Worm (Caenorhabditis elegans) whole organism, young adult: Measurements from ENCODE around the gene Y48G9A.6.

ENCODE experiments used
- B0019.2 ChIP-seq: fragments of 200-800 bp; sonication (Bioruptor generic); conservative IDR thresholded peaks from 2 replicates; pipeline ENCODE4 v1.3.6; 2022; ENCODE audit warnings: missing genetic modification reagents, missing genetic modification characterization, missing compliant biosample characterization
- B0035.1 ChIP-seq: sonication (generic microtip); optimal IDR thresholded peaks from 2 replicates; lab custom pipeline; 2016; ENCODE audit warnings: missing genetic modification characterization, mild to moderate bottlenecking, missing compliant biosample characterization, missing genotype, missing genetic modification reagents
- B0336.3 ChIP-seq: fragments of 200-800 bp; sonication (Bioruptor generic); IDR thresholded peaks from 2 replicates; pipeline ENCODE4 v1.3.6; 2022; ENCODE audit warnings: missing genetic modification characterization, missing compliant biosample characterization
- C06A6.2 ChIP-seq: fragments of 200-800 bp; sonication (Bioruptor generic); conservative IDR thresholded peaks from 2 replicates; pipeline ENCODE4 v1.3.6; 2022; ENCODE audit warnings: missing genetic modification characterization, missing compliant biosample characterization
- F37B4.10 ChIP-seq: fragments of 200-800 bp; sonication (Bioruptor generic); IDR thresholded peaks from 2 replicates; pipeline ENCODE4 v1.3.6; 2022; ENCODE audit warnings: missing genetic modification characterization, missing compliant biosample characterization
- F55B11.4 ChIP-seq: sonication (generic microtip); optimal IDR thresholded peaks from 2 replicates; lab custom pipeline; 2016; ENCODE audit warnings: missing compliant biosample characterization, missing genetic modification characterization, borderline replicate concordance; ENCODE audit not compliant: insufficient read depth
- F57C9.4 ChIP-seq: sonication (generic microtip); optimal IDR thresholded peaks from 2 replicates; lab custom pipeline; 2017; ENCODE audit warnings: mild to moderate bottlenecking, missing genetic modification characterization, missing compliant biosample characterization
- T26A5.8 ChIP-seq: sonication (generic microtip); optimal IDR thresholded peaks from 2 replicates; lab custom pipeline; 2016; ENCODE audit warnings: missing genetic modification characterization, missing compliant biosample characterization
- Y53G8AR.9 ChIP-seq: fragments of 200-800 bp; sonication (Bioruptor generic); conservative IDR thresholded peaks from 2 replicates; pipeline ENCODE4 v1.3.6; 2022; ENCODE audit warnings: missing genetic modification reagents, missing genetic modification characterization, missing compliant biosample characterization
- Y56A3A.18 ChIP-seq: fragments of 200-800 bp; sonication (Bioruptor generic); IDR thresholded peaks from 2 replicates; pipeline ENCODE4 v1.3.6; 2022; ENCODE audit warnings: missing genetic modification reagents, missing genetic modification characterization, missing compliant biosample characterization
- Y67H2A.10 ChIP-seq: fragments of 200-800 bp; sonication (Bioruptor generic); conservative IDR thresholded peaks from 2 replicates; pipeline ENCODE4 v1.3.6; 2022; ENCODE audit warnings: missing genetic modification reagents, missing genetic modification characterization, missing compliant biosample characterization
- Y79H2A.3 ChIP-seq: fragments of 200-800 bp; sonication (Bioruptor generic); conservative IDR thresholded peaks from 2 replicates; pipeline ENCODE4 v1.3.6; 2022; ENCODE audit warnings: missing genetic modification reagents, missing genetic modification characterization, missing compliant biosample characterization
- ZK185.1 ChIP-seq: sonication (generic microtip); optimal IDR thresholded peaks from 2 replicates; lab custom pipeline; 2016; ENCODE audit warnings: mild to moderate bottlenecking, missing genetic modification characterization, missing compliant biosample characterization; ENCODE audit not compliant: poor library complexity, severe bottlenecking
- akir-1 ChIP-seq: fragments of 200-800 bp; sonication (Bioruptor generic); optimal IDR thresholded peaks from 2 replicates; lab custom pipeline; 2018; ENCODE audit warnings: mild to moderate bottlenecking, missing genetic modification characterization, moderate library complexity, missing compliant biosample characterization
- aptf-3 ChIP-seq: fragments of 200-800 bp; sonication (Bioruptor generic); IDR thresholded peaks from 2 replicates; pipeline ENCODE4 v1.3.6; 2022; ENCODE audit warnings: missing genetic modification characterization, missing compliant biosample characterization
- atf-7 ChIP-seq: sonication (generic microtip); optimal IDR thresholded peaks from 2 replicates; lab custom pipeline; 2017; ENCODE audit warnings: mild to moderate bottlenecking, missing genetic modification characterization, missing compliant biosample characterization
- attf-3 ChIP-seq: fragments of 200-800 bp; sonication (Bioruptor generic); conservative IDR thresholded peaks from 2 replicates; pipeline ENCODE4 v1.3.6; 2022; ENCODE audit warnings: missing genetic modification reagents, missing genetic modification characterization, missing compliant biosample characterization
- attf-5 ChIP-seq: fragments of 200-800 bp; sonication (Bioruptor generic); optimal IDR thresholded peaks from 2 replicates; lab custom pipeline; 2018; ENCODE audit warnings: mild to moderate bottlenecking, missing genetic modification characterization, missing compliant biosample characterization
- cebp-2 ChIP-seq: fragments of 200-800 bp; sonication (Bioruptor generic); IDR thresholded peaks from 2 replicates; pipeline ENCODE4 v1.3.6; 2022; ENCODE audit warnings: missing genetic modification characterization, missing compliant biosample characterization
- ceh-27 ChIP-seq: fragments of 200-800 bp; sonication (Bioruptor generic); optimal IDR thresholded peaks from 2 replicates; lab custom pipeline; 2018; ENCODE audit warnings: mild to moderate bottlenecking, missing genetic modification characterization, moderate library complexity, missing compliant biosample characterization
- ceh-40 ChIP-seq: fragments of 200-800 bp; sonication (Bioruptor generic); IDR thresholded peaks from 2 replicates; pipeline ENCODE4 v1.3.6; 2022; ENCODE audit warnings: missing genetic modification characterization, missing compliant biosample characterization
- ceh-79 ChIP-seq: sonication (generic microtip); optimal IDR thresholded peaks from 2 replicates; lab custom pipeline; 2017; ENCODE audit warnings: mild to moderate bottlenecking, missing genetic modification characterization, missing compliant biosample characterization
- die-1 ChIP-seq: sonication (generic microtip); optimal IDR thresholded peaks from 2 replicates; lab custom pipeline; 2016; ENCODE audit warnings: missing genotype, mild to moderate bottlenecking, missing genetic modification characterization, missing compliant biosample characterization
- egl-18 ChIP-seq: fragments of 200-800 bp; sonication (Bioruptor generic); IDR thresholded peaks from 2 replicates; pipeline ENCODE4 v1.3.6; 2022; ENCODE audit warnings: missing genetic modification reagents, missing genetic modification characterization, missing compliant biosample characterization
- egrh-3 ChIP-seq: fragments of 200-800 bp; sonication (Bioruptor generic); IDR thresholded peaks from 2 replicates; pipeline ENCODE4 v1.3.6; 2022; ENCODE audit warnings: missing genetic modification reagents, missing genetic modification characterization, missing compliant biosample characterization
- ekl-4 ChIP-seq: fragments of 200-800 bp; sonication (Bioruptor generic); IDR thresholded peaks from 2 replicates; pipeline ENCODE4 v1.3.6; 2022; ENCODE audit warnings: missing genetic modification reagents, missing genetic modification characterization, missing compliant biosample characterization
- ets-4 ChIP-seq: fragments of 200-800 bp; sonication (Bioruptor generic); optimal IDR thresholded peaks from 2 replicates; lab custom pipeline; 2018; ENCODE audit warnings: mild to moderate bottlenecking, missing genetic modification characterization, missing compliant biosample characterization
- him-1 ChIP-seq: sonication (generic microtip); optimal IDR thresholded peaks from 2 replicates; lab custom pipeline; 2016; ENCODE audit warnings: missing genotype, missing genetic modification reagents, missing genetic modification characterization, missing compliant biosample characterization
- hlh-12 ChIP-seq: sonication (generic microtip); optimal IDR thresholded peaks from 2 replicates; lab custom pipeline; 2016; ENCODE audit warnings: missing genetic modification characterization, missing compliant biosample characterization
- lin-26 ChIP-seq: fragments of 200-800 bp; sonication (Bioruptor generic); IDR thresholded peaks from 2 replicates; pipeline ENCODE4 v1.3.6; 2022; ENCODE audit warnings: missing genetic modification reagents, missing genetic modification characterization, missing compliant biosample characterization
- lin-40 ChIP-seq: sonication (generic microtip); optimal IDR thresholded peaks from 2 replicates; lab custom pipeline; 2016; ENCODE audit warnings: missing genetic modification characterization, mild to moderate bottlenecking, missing compliant biosample characterization, missing genotype, missing genetic modification reagents
- lin-54 ChIP-seq: fragments of 200-800 bp; sonication (Bioruptor generic); optimal IDR thresholded peaks from 2 replicates; lab custom pipeline; 2018; ENCODE audit warnings: mild to moderate bottlenecking, missing genetic modification characterization, missing compliant biosample characterization
- madf-10 ChIP-seq: sonication (generic microtip); optimal IDR thresholded peaks from 2 replicates; lab custom pipeline; 2016; ENCODE audit warnings: mild to moderate bottlenecking, missing genetic modification characterization, missing compliant biosample characterization
- madf-3 ChIP-seq: fragments of 200-800 bp; sonication (Bioruptor generic); IDR thresholded peaks from 2 replicates; pipeline ENCODE4 v1.3.6; 2022; ENCODE audit warnings: missing genetic modification reagents, missing genetic modification characterization, missing compliant biosample characterization
- madf-8 ChIP-seq: fragments of 200-800 bp; sonication (Bioruptor generic); conservative IDR thresholded peaks from 2 replicates; pipeline ENCODE4 v1.3.6; 2022; ENCODE audit warnings: missing genetic modification reagents, missing genetic modification characterization, missing compliant biosample characterization
- mcd-1 ChIP-seq: fragments of 200-800 bp; sonication (Bioruptor generic); IDR thresholded peaks from 2 replicates; pipeline ENCODE4 v1.3.6; 2022; ENCODE audit warnings: missing genetic modification reagents, missing genetic modification characterization, missing compliant biosample characterization
- nfya-1 ChIP-seq: sonication (generic microtip); optimal IDR thresholded peaks from 2 replicates; lab custom pipeline; 2017; ENCODE audit warnings: antibody characterized with exemption, missing compliant biosample characterization, missing genetic modification characterization, borderline replicate concordance; ENCODE audit not compliant: insufficient read depth
- nfya-2 ChIP-seq: fragments of 200-800 bp; sonication (Bioruptor generic); IDR thresholded peaks from 2 replicates; pipeline ENCODE4 v1.3.6; 2022; ENCODE audit warnings: missing genetic modification reagents, missing genetic modification characterization, missing compliant biosample characterization
- nhr-179 ChIP-seq: sonication (generic microtip); optimal IDR thresholded peaks from 2 replicates; lab custom pipeline; 2016; ENCODE audit warnings: mild to moderate bottlenecking, missing genetic modification characterization, missing compliant biosample characterization
- nhr-27 ChIP-seq: fragments of 200-800 bp; sonication (Bioruptor generic); optimal IDR thresholded peaks from 2 replicates; lab custom pipeline; 2018; ENCODE audit warnings: mild to moderate bottlenecking, missing genetic modification characterization, moderate library complexity, missing compliant biosample characterization
- pha-4 ChIP-seq: fragments of 150-350 bp; sonication (generic microtip); optimal IDR thresholded peaks from 2 replicates; lab custom pipeline; 2014; ENCODE audit warnings: missing biosample characterization, missing genetic modification reagents, missing genetic modification characterization
- rcor-1 ChIP-seq: fragments of 200-800 bp; sonication (Bioruptor generic); IDR thresholded peaks from 2 replicates; pipeline ENCODE4 v1.3.6; 2022; ENCODE audit warnings: missing genetic modification reagents, missing genetic modification characterization, missing compliant biosample characterization
- sptf-2 ChIP-seq: fragments of 200-800 bp; sonication (Bioruptor generic); optimal IDR thresholded peaks from 2 replicates; lab custom pipeline; 2018; ENCODE audit warnings: mild to moderate bottlenecking, missing genetic modification characterization, missing compliant biosample characterization
- tbp1 ChIP-seq: fragments of 200-800 bp; sonication (Bioruptor generic); optimal IDR thresholded peaks from 2 replicates; lab custom pipeline; 2018; ENCODE audit warnings: mild to moderate bottlenecking, missing genetic modification characterization, missing compliant biosample characterization
- unc-62 ChIP-seq: fragments of 150-350 bp; optimal IDR thresholded peaks from 2 replicates; lab custom pipeline; 2014; ENCODE audit warnings: missing biosample characterization, missing genetic modification reagents, missing genetic modification characterization
- xnd-1 ChIP-seq: sonication (generic microtip); optimal IDR thresholded peaks from 2 replicates; lab custom pipeline; 2016; ENCODE audit warnings: missing genotype, missing genetic modification reagents, missing genetic modification characterization, missing compliant biosample characterization
- zim-3 ChIP-seq: sonication (generic microtip); optimal IDR thresholded peaks from 2 replicates; lab custom pipeline; 2017; ENCODE audit warnings: mild to moderate bottlenecking, missing genetic modification characterization, moderate library complexity, missing compliant biosample characterization
- ztf-18 ChIP-seq: sonication (generic microtip); optimal IDR thresholded peaks from 2 replicates; lab custom pipeline; 2016; ENCODE audit warnings: missing genotype, mild to moderate bottlenecking, missing genetic modification characterization, missing compliant biosample characterization
- ztf-22 ChIP-seq: fragments of 200-800 bp; sonication (Bioruptor generic); optimal IDR thresholded peaks from 2 replicates; lab custom pipeline; 2018; ENCODE audit warnings: mild to moderate bottlenecking, missing genetic modification characterization, moderate library complexity, missing compliant biosample characterization
- ztf-26 ChIP-seq: sonication (generic microtip); optimal IDR thresholded peaks from 2 replicates; lab custom pipeline; 2017; ENCODE audit warnings: missing genetic modification characterization, missing compliant biosample characterization

The Y48G9A.6 gene

ce11 chrIII:2151480-2151995 is 33.9 kb downstream of the Y48G9A.6 start, which contains the start of gene gcn-1 (continued):
- no peak for TF ChIP-seq B0035.1
- TF ChIP-seq atf-7 = no peak
- TF ChIP-seq madf-10 (tag; lab: Kevin White, UChicago) = no peak
- TF ChIP-seq lin-54 (GFP tag; lab: Kevin White, UChicago) = peak; percentile 98
- TF ChIP-seq die-1 = no peak
- TF ChIP-seq lin-26 = no peak
- TF ChIP-seq ztf-22 (GFP tag; lab: Kevin White, UChicago) = no peak
- no peak for TF ChIP-seq cebp-2 (GFP tag; lab: Robert Waterston, UW)
- TF ChIP-seq ztf-26 (tag; lab: Kevin White, UChicago) = no peak
- TF ChIP-seq akir-1 (GFP tag; lab: Kevin White, UChicago) = no peak
- no peak for TF ChIP-seq nfya-2 (GFP tag; lab: Robert Waterston, UW)
- no peak for TF ChIP-seq ekl-4 (GFP tag; lab: Robert Waterston, UW)
- TF ChIP-seq Y67H2A.10 (GFP tag; lab: Robert Waterston, UW) = no peak
- no peak for TF ChIP-seq nfya-1 (tag; lab: Kevin White, UChicago)
- TF ChIP-seq egl-18 (GFP tag; lab: Robert Waterston, UW) = no peak
- TF ChIP-seq ceh-79 = no peak
- no peak for TF ChIP-seq nhr-179 (tag; lab: Kevin White, UChicago)
- TF ChIP-seq ets-4 (GFP tag; lab: Kevin White, UChicago) = no peak
- no peak for TF ChIP-seq madf-8 (GFP tag; lab: Robert Waterston, UW)
- TF ChIP-seq him-1 = peak; percentile 54
- TF ChIP-seq egrh-3 (GFP tag; lab: Robert Waterston, UW) = no peak
- TF ChIP-seq sptf-2 (GFP tag; lab: Kevin White, UChicago) = no peak
- no peak for TF ChIP-seq hlh-12 (tag; lab: Kevin White, UChicago)
- TF ChIP-seq ztf-18 (tag; lab: Kevin White, UChicago) = no peak
- peak; percentile 5 for TF ChIP-seq xnd-1 (tag; lab: Kevin White, UChicago)
- 0 out of 2 replicates have a peak, but pooled peaks have one; percentile 27 for TF ChIP-seq rcor-1 (GFP tag; lab: Robert Waterston, UW)
- no peak for TF ChIP-seq Y56A3A.18 (GFP tag; lab: Robert Waterston, UW)
- no peak for TF ChIP-seq C06A6.2 (GFP tag; lab: Robert Waterston, UW)
- TF ChIP-seq F55B11.4 (tag; lab: Kevin White, UChicago) = no peak
- TF ChIP-seq F37B4.10 = no peak
- no peak for TF ChIP-seq nhr-27 (tag; lab: Kevin White, UChicago)
- no peak for TF ChIP-seq ZK185.1 (tag; lab: Kevin White, UChicago)
- TF ChIP-seq ceh-27 (GFP tag; lab: Kevin White, UChicago) = no peak
- peak; percentile 66 for TF ChIP-seq B0336.3 (GFP tag; lab: Robert Waterston, UW)
- no peak for TF ChIP-seq T26A5.8 (tag; lab: Kevin White, UChicago)
- peak; percentile 24 for TF ChIP-seq tbp1
- TF ChIP-seq aptf-3 (GFP tag; lab: Robert Waterston, UW) = no peak
- TF ChIP-seq attf-5 = no peak
- TF ChIP-seq lin-40 (tag; lab: Kevin White, UChicago) = peak; percentile 67
- TF ChIP-seq zim-3 (tag; lab: Kevin White, UChicago) = no peak
- peak; percentile 77 for TF ChIP-seq mcd-1
- no peak for TF ChIP-seq pha-4 (tag; lab: Kevin White, UChicago)
- no peak for TF ChIP-seq B0019.2 (GFP tag; lab: Robert Waterston, UW)
- TF ChIP-seq Y53G8AR.9 = 0 out of 2 replicates have a peak, but pooled peaks have one; percentile 35
- TF ChIP-seq F57C9.4 (tag; lab: Kevin White, UChicago) = no peak
- no peak for TF ChIP-seq madf-3 (GFP tag; lab: Robert Waterston, UW)
- no peak for TF ChIP-seq attf-3
- no peak for TF ChIP-seq ceh-40 (GFP tag; lab: Robert Waterston, UW)
- TF ChIP-seq Y79H2A.3 (GFP tag; lab: Robert Waterston, UW) = no peak
- TF ChIP-seq unc-62 (GFP tag; lab: Kevin White, UChicago) = no peak
